Fruit fly (Drosophila melanogaster) Kc167 (cell line): ENCODE results near the gene CG10561.

Experiments used
- Sin3A ChIP-seq: fragments of >200 bp; optimal IDR thresholded peaks from 2 replicates; lab custom pipeline; 2018; ENCODE audit warnings: missing external identifiers
- h ChIP-seq: fragments of >200 bp; optimal IDR thresholded peaks from 3 replicates; lab custom pipeline; 2018; ENCODE audit warnings: missing external identifiers
- insv ChIP-seq: fragments of >200 bp; optimal IDR thresholded peaks from 3 replicates; lab custom pipeline; 2018; ENCODE audit warnings: missing external identifiers

dm6 chr2L:19111729-19112128 is 2.5 kb upstream of the CG10561 start:
- TF ChIP-seq insv (lab: Kevin White, UChicago) (no peak), Sin3A (lab: Kevin White, UChicago) (no peak), h (lab: Kevin White, UChicago) (no peak)
